Fruit fly (Drosophila melanogaster) whole organism, embryonic: ENCODE results near the gene mRpS9.
A peak's percentile ranks its signal among the peaks of the same experiment; 100 is the strongest.

Experiments
- Asciz ChIP-seq: fragments of 200-800 bp; sonication (Bioruptor generic); optimal IDR thresholded peaks from 2 replicates; lab custom pipeline; 2017; ENCODE audit warnings: missing biosample characterization, mild to moderate bottlenecking, missing genetic modification characterization, missing genetic modification reagents
- Bgb ChIP-seq: fragments of 200-800 bp; sonication (Bioruptor generic); IDR thresholded peaks from 2 replicates; pipeline ENCODE4 v1.3.6; 2022; ENCODE audit warnings: missing biosample characterization, missing genetic modification characterization; ENCODE audit not compliant: partially characterized antibody
- CG12299 ChIP-seq: fragments of 200-800 bp; sonication (Bioruptor generic); optimal IDR thresholded peaks from 2 replicates; lab custom pipeline; 2018; ENCODE audit warnings: missing biosample characterization, mild to moderate bottlenecking, missing genetic modification characterization
- CG12391 ChIP-seq: fragments of 200-800 bp; sonication (Bioruptor generic); optimal IDR thresholded peaks from 3 replicates; lab custom pipeline; 2018; ENCODE audit warnings: missing biosample characterization, mild to moderate bottlenecking, missing genetic modification characterization, moderate library complexity
- CG12744 ChIP-seq: fragments of 200-800 bp; sonication (Bioruptor generic); optimal IDR thresholded peaks from 2 replicates; lab custom pipeline; 2016; ENCODE audit warnings: missing biosample characterization, missing genetic modification characterization
- CG13624 ChIP-seq: fragments of 200-800 bp; sonication (Bioruptor generic); optimal IDR thresholded peaks from 2 replicates; lab custom pipeline; 2016; ENCODE audit warnings: missing biosample characterization, missing genetic modification characterization
- CG17359 ChIP-seq: fragments of 200-800 bp; sonication (Bioruptor generic); optimal IDR thresholded peaks from 3 replicates; lab custom pipeline; 2018; ENCODE audit warnings: missing biosample characterization, mild to moderate bottlenecking, missing genetic modification characterization, moderate library complexity
- CG1792 ChIP-seq: fragments of 200-800 bp; sonication (Bioruptor generic); optimal IDR thresholded peaks from 2 replicates; lab custom pipeline; 2016; ENCODE audit warnings: missing biosample characterization, missing genetic modification characterization
- CG18262 ChIP-seq: fragments of 200-800 bp; optimal IDR thresholded peaks from 3 replicates; lab custom pipeline; 2019; ENCODE audit warnings: missing biosample characterization, mild to moderate bottlenecking, missing genetic modification characterization, moderate library complexity
- CG18599 ChIP-seq: fragments of 200-800 bp; sonication (Bioruptor generic); optimal IDR thresholded peaks from 3 replicates; lab custom pipeline; 2017; ENCODE audit warnings: missing biosample characterization, missing genetic modification characterization, mild to moderate bottlenecking, moderate library complexity, missing genetic modification reagents
- CG30403 ChIP-seq: fragments of 200-800 bp; sonication (Bioruptor generic); optimal IDR thresholded peaks from 3 replicates; lab custom pipeline; 2016; ENCODE audit warnings: missing biosample characterization, missing genetic modification characterization
- CG31441 ChIP-seq: fragments of 200-800 bp; sonication (Bioruptor generic); IDR thresholded peaks from 2 replicates; pipeline ENCODE4 v1.3.6; 2022; ENCODE audit warnings: missing biosample characterization, missing genetic modification characterization
- CG3163 ChIP-seq: fragments of 200-800 bp; sonication (Bioruptor generic); optimal IDR thresholded peaks from 3 replicates; lab custom pipeline; 2016; ENCODE audit warnings: missing biosample characterization, missing genetic modification characterization
- CG4404 ChIP-seq: fragments of 200-800 bp; sonication (Bioruptor generic); IDR thresholded peaks from 2 replicates; pipeline ENCODE4 v1.3.6; 2022; ENCODE audit warnings: missing biosample characterization, missing genetic modification characterization
- CG6854 ChIP-seq: fragments of 200-800 bp; sonication (Bioruptor generic); optimal IDR thresholded peaks from 3 replicates; lab custom pipeline; 2017; ENCODE audit warnings: missing biosample characterization, mild to moderate bottlenecking, missing genetic modification characterization
- CG7357 ChIP-seq: fragments of 200-800 bp; sonication (Bioruptor generic); IDR thresholded peaks from 3 replicates; pipeline ENCODE4 v1.3.6; 2022; ENCODE audit warnings: missing biosample characterization, missing genetic modification characterization
- CG9215 ChIP-seq: fragments of 200-800 bp; sonication (Bioruptor generic); IDR thresholded peaks from 2 replicates; pipeline ENCODE4 v1.3.6; 2022; ENCODE audit warnings: missing biosample characterization, missing genetic modification characterization
- CkIIα-i1 ChIP-seq: fragments of 200-800 bp; sonication (Bioruptor generic); IDR thresholded peaks from 2 replicates; pipeline ENCODE4 v1.3.6; 2022; ENCODE audit warnings: missing biosample characterization, missing genetic modification characterization
- ERR ChIP-seq: fragments of 200-800 bp; sonication (Bioruptor generic); optimal IDR thresholded peaks from 2 replicates; lab custom pipeline; 2016; ENCODE audit warnings: missing biosample characterization, missing genetic modification characterization
- Ets65A ChIP-seq: fragments of 200-800 bp; sonication (Bioruptor generic); peaks from one replicate; lab custom pipeline; 2016; ENCODE audit warnings: missing biosample characterization, missing genetic modification characterization
- HHEX ChIP-seq: fragments of 200-800 bp; sonication (Bioruptor generic); optimal IDR thresholded peaks from 3 replicates; lab custom pipeline; 2017; ENCODE audit warnings: missing biosample characterization, mild to moderate bottlenecking, missing genetic modification characterization, missing genetic modification reagents
- Lhr ChIP-seq: fragments of 200-800 bp; sonication (Bioruptor generic); optimal IDR thresholded peaks from 3 replicates; lab custom pipeline; 2017; ENCODE audit warnings: mild to moderate bottlenecking, missing biosample characterization, missing genetic modification reagents, missing genetic modification characterization
- Mrtf ChIP-seq: fragments of 200-800 bp; sonication (Bioruptor generic); IDR thresholded peaks from 3 replicates; pipeline ENCODE4 v1.3.6; 2022; ENCODE audit warnings: missing biosample characterization, missing genetic modification characterization
- Rfx ChIP-seq: fragments of 200-800 bp; sonication (Bioruptor generic); IDR thresholded peaks from 2 replicates; pipeline ENCODE4 v1.3.6; 2022; ENCODE audit warnings: missing biosample characterization, missing genetic modification characterization
- Stat92E ChIP-seq, 3 experiments: fragments of >200 bp in 2 of 3; fragments of 200-800 bp in 1 of 3; sonication (Bioruptor generic) in 1 of 3; optimal IDR thresholded peaks; 2 replicates each; lab custom pipeline; 2017 to 2019; ENCODE audit warnings: missing biosample characterization in 3 of 3, missing genetic modification characterization in 3 of 3, mild to moderate bottlenecking in 1 of 3, moderate library complexity in 1 of 3
- Taf1 ChIP-seq: fragments of 200-800 bp; sonication (Bioruptor generic); IDR thresholded peaks from 2 replicates; pipeline ENCODE4 v1.3.6; 2022; ENCODE audit warnings: missing biosample characterization, missing genetic modification characterization
- al ChIP-seq: fragments of 200-800 bp; sonication (Bioruptor generic); IDR thresholded peaks from 2 replicates; pipeline ENCODE4 v1.3.6; 2022; ENCODE audit warnings: missing biosample characterization, missing genetic modification characterization
- bsh ChIP-seq, 2 experiments: fragments of 200-800 bp; sonication (Bioruptor generic); optimal IDR thresholded peaks; 2 replicates each; lab custom pipeline; 2017 to 2018; ENCODE audit warnings: mild to moderate bottlenecking in 2 of 2, missing biosample characterization in 2 of 2, missing genetic modification characterization in 2 of 2, moderate library complexity in 1 of 2
- cas ChIP-seq: fragments of 200-800 bp; sonication (Bioruptor generic); IDR thresholded peaks from 2 replicates; pipeline ENCODE4 v1.3.6; 2022; ENCODE audit warnings: missing biosample characterization, missing genetic modification characterization
- cg ChIP-seq: fragments of 200-800 bp; sonication (Bioruptor generic); optimal IDR thresholded peaks from 3 replicates; lab custom pipeline; 2019; ENCODE audit warnings: missing biosample characterization, mild to moderate bottlenecking, missing genetic modification characterization, moderate library complexity
- chm ChIP-seq: fragments of 200-800 bp; sonication (Bioruptor generic); IDR thresholded peaks from 2 replicates; pipeline ENCODE4 v1.3.6; 2022; ENCODE audit warnings: missing biosample characterization, missing genetic modification characterization
- crol ChIP-seq: fragments of 200-800 bp; sonication (Bioruptor generic); IDR thresholded peaks from 2 replicates; pipeline ENCODE4 v1.3.6; 2022; ENCODE audit warnings: missing biosample characterization, missing genetic modification characterization
- dpn ChIP-seq, 2 experiments: fragments of 200-800 bp; sonication (Bioruptor generic); optimal IDR thresholded peaks; 3 replicates each; lab custom pipeline; 2016; ENCODE audit warnings: missing biosample characterization in 2 of 2, missing genetic modification characterization in 2 of 2
- esg ChIP-seq: fragments of 200-800 bp; sonication (Bioruptor generic); conservative IDR thresholded peaks from 2 replicates; pipeline ENCODE4 v1.3.6; 2022; ENCODE audit warnings: missing biosample characterization, missing genetic modification characterization
- fd96Cb ChIP-seq: fragments of 200-800 bp; sonication (Bioruptor generic); optimal IDR thresholded peaks from 2 replicates; lab custom pipeline; 2018; ENCODE audit warnings: missing biosample characterization, mild to moderate bottlenecking, missing genetic modification characterization, moderate library complexity
- fru ChIP-seq: fragments of >200 bp; optimal IDR thresholded peaks from 2 replicates; lab custom pipeline; 2017
- fu2 ChIP-seq: fragments of 200-800 bp; sonication (Bioruptor generic); optimal IDR thresholded peaks from 2 replicates; lab custom pipeline; 2016; ENCODE audit warnings: missing biosample characterization, missing genetic modification characterization
- gem ChIP-seq: fragments of 200-800 bp; sonication (Bioruptor generic); optimal IDR thresholded peaks from 2 replicates; lab custom pipeline; 2019; ENCODE audit warnings: missing biosample characterization, mild to moderate bottlenecking, missing genetic modification characterization, moderate library complexity
- mirr ChIP-seq: fragments of 200-800 bp; sonication (Bioruptor generic); optimal IDR thresholded peaks from 3 replicates; lab custom pipeline; 2018; ENCODE audit warnings: missing biosample characterization, mild to moderate bottlenecking, missing genetic modification characterization
- nau ChIP-seq: fragments of 200-800 bp; sonication (Bioruptor generic); optimal IDR thresholded peaks from 3 replicates; lab custom pipeline; 2017; ENCODE audit warnings: missing biosample characterization, mild to moderate bottlenecking, missing genetic modification characterization, missing genetic modification reagents
- oc ChIP-seq: fragments of 200-800 bp; sonication (Bioruptor generic); optimal IDR thresholded peaks from 2 replicates; lab custom pipeline; 2018; ENCODE audit warnings: missing biosample characterization, mild to moderate bottlenecking, missing genetic modification characterization, moderate library complexity
- psq ChIP-seq: fragments of 200-800 bp; sonication (Bioruptor generic); optimal IDR thresholded peaks from 2 replicates; lab custom pipeline; 2017; ENCODE audit warnings: missing biosample characterization, missing genetic modification characterization
- repo ChIP-seq: fragments of 200-800 bp; sonication (Bioruptor generic); optimal IDR thresholded peaks from 2 replicates; lab custom pipeline; 2016; ENCODE audit warnings: missing biosample characterization, missing genetic modification characterization
- rib ChIP-seq: fragments of 200-800 bp; sonication (Bioruptor generic); IDR thresholded peaks from 2 replicates; pipeline ENCODE4 v1.3.6; 2022; ENCODE audit warnings: missing biosample characterization, missing genetic modification characterization
- sim ChIP-seq: fragments of 200-800 bp; sonication (Bioruptor generic); IDR thresholded peaks from 2 replicates; pipeline ENCODE4 v1.3.6; 2022; ENCODE audit warnings: missing biosample characterization, missing genetic modification characterization
- tna ChIP-seq: fragments of 200-800 bp; sonication (Bioruptor generic); IDR thresholded peaks from 2 replicates; pipeline ENCODE4 v1.3.6; 2022; ENCODE audit warnings: missing biosample characterization, missing genetic modification characterization; ENCODE audit not compliant: partially characterized antibody
- twi ChIP-seq: fragments of 200-800 bp; optimal IDR thresholded peaks from 2 replicates; lab custom pipeline; 2019; ENCODE audit warnings: missing biosample characterization, mild to moderate bottlenecking, missing genetic modification characterization, moderate library complexity
- usp ChIP-seq: fragments of >200 bp; optimal IDR thresholded peaks from 2 replicates; lab custom pipeline; 2017; ENCODE audit warnings: missing biosample characterization, missing genetic modification characterization
- vfl ChIP-seq: fragments of 200-800 bp; sonication (Bioruptor generic); optimal IDR thresholded peaks from 2 replicates; lab custom pipeline; 2016; ENCODE audit warnings: missing biosample characterization, missing genetic modification characterization
- wek ChIP-seq: fragments of 200-800 bp; sonication (Bioruptor generic); optimal IDR thresholded peaks from 3 replicates; lab custom pipeline; 2018; ENCODE audit warnings: missing biosample characterization, mild to moderate bottlenecking, missing genetic modification characterization, moderate library complexity
- zf30C ChIP-seq: fragments of 200-800 bp; sonication (Bioruptor generic); optimal IDR thresholded peaks from 3 replicates; lab custom pipeline; 2018; ENCODE audit warnings: missing biosample characterization, mild to moderate bottlenecking, missing genetic modification characterization

The mRpS9 gene

DNA sequence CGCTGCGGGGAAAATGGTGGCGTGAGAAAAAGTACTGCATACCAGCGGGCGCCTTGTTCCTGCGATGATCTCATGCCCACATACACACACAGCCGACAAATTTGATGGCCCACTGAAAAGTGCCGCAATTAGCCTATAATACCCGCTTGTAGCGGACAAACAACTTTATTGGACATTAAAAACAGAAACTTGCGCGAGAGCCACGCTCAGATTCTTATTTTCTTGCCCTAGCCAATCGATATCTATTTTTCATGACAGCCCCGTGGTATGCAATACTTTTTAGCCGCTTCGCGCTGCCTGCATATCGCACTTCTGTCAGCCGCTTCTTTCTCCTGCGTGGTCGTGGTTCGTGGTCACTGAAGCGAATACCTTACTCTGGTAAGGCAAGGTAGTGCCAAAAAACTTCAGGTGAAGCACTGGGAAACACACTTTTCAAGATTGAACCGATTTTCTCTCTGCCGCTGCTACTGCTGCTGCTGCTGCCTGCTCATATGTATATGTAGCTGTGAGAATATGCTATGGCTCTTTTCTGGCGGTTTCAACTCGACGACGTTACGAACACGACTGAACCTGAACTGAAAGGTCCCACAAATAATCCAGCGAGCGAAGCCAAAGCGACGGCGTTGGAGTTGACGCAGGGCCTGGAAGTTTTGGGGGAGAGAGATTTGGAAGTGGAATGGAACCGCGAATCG, 16.2 kb downstream of the mRpS9 start, which contains the start of gene CG17816 (continued):
- TF ChIP-seq Rfx (GFP tag; lab: Robert Waterston, UW), result no peak
- no peak for TF ChIP-seq crol (GFP tag; lab: Robert Waterston, UW)
- TF ChIP-seq CG12299 (tag; lab: Kevin White, UChicago), result no peak
- TF ChIP-seq Stat92E (GFP tag; optimal IDR thresholded peaks at IDR 0.05; lab: Kevin White, UChicago), result no peak
- no peak for TF ChIP-seq CG30403 (GFP tag; lab: Kevin White, UChicago)
- TF ChIP-seq fd96Cb (tag; lab: Kevin White, UChicago), result no peak
- no peak for TF ChIP-seq cg (GFP tag; lab: Kevin White, UChicago)
- no peak for TF ChIP-seq CG1792 (GFP tag; lab: Kevin White, UChicago)
- no peak for TF ChIP-seq repo (GFP tag; lab: Kevin White, UChicago)
- TF ChIP-seq ERR, result no peak
- no peak for TF ChIP-seq zf30C (GFP tag; lab: Kevin White, UChicago)
- no peak for TF ChIP-seq gem (tag; lab: Kevin White, UChicago)
- TF ChIP-seq CG13624 (GFP tag; lab: Kevin White, UChicago), result no peak
- no peak for TF ChIP-seq Taf1 (GFP tag; lab: Robert Waterston, UW)
- no peak for TF ChIP-seq Bgb (GFP tag; lab: Robert Waterston, UW)
- TF ChIP-seq nau (GFP tag; lab: Kevin White, UChicago), result no peak
- TF ChIP-seq tna (GFP tag; lab: Robert Waterston, UW), result no peak
- no peak for TF ChIP-seq rib (GFP tag; lab: Robert Waterston, UW)
- TF ChIP-seq CG17359 (tag; lab: Kevin White, UChicago), result no peak
- no peak for TF ChIP-seq Mrtf
- no peak for TF ChIP-seq usp (GFP tag; lab: Kevin White, UChicago)
- TF ChIP-seq CG12744 (GFP tag; lab: Kevin White, UChicago), result no peak
- peak; percentile 30 for TF ChIP-seq oc (tag; lab: Kevin White, UChicago)
- TF ChIP-seq HHEX (GFP tag; lab: Kevin White, UChicago), result peak; percentile 43
- TF ChIP-seq psq (GFP tag; lab: Kevin White, UChicago), result no peak
- TF ChIP-seq CkIIα-i1, result no peak
- TF ChIP-seq CG18599, result no peak
- no peak for TF ChIP-seq al (GFP tag; lab: Robert Waterston, UW)
- no peak for TF ChIP-seq Asciz (GFP tag; lab: Kevin White, UChicago)
- no peak for TF ChIP-seq fru (lab: Kevin White, UChicago)
- TF ChIP-seq CG18262 (tag; lab: Kevin White, UChicago), result no peak
- TF ChIP-seq CG7357 (GFP tag; lab: Robert Waterston, UW), result no peak
- no peak for TF ChIP-seq wek
- TF ChIP-seq CG4404, result no peak
- no peak for TF ChIP-seq dpn (GFP tag; optimal IDR thresholded peaks at IDR 0.05; lab: Kevin White, UChicago)
- TF ChIP-seq mirr (GFP tag; lab: Kevin White, UChicago), result no peak
- no peak for TF ChIP-seq CG31441 (GFP tag; lab: Robert Waterston, UW)
- TF ChIP-seq cas, result no peak
- no peak for TF ChIP-seq fu2 (GFP tag; lab: Kevin White, UChicago)
- TF ChIP-seq CG6854 (GFP tag; lab: Kevin White, UChicago), result no peak
- no peak for TF ChIP-seq CG9215 (GFP tag; lab: Robert Waterston, UW)
- TF ChIP-seq Lhr (GFP tag; lab: Kevin White, UChicago), result no peak
- no peak for TF ChIP-seq esg (GFP tag; lab: Robert Waterston, UW)
- TF ChIP-seq chm (GFP tag; lab: Robert Waterston, UW), result no peak
- peak; percentile 71 for TF ChIP-seq Ets65A (GFP tag; lab: Kevin White, UChicago)
- TF ChIP-seq CG12391 (tag; lab: Kevin White, UChicago), result no peak
- no peak for TF ChIP-seq CG3163 (GFP tag; lab: Kevin White, UChicago)
- no peak for TF ChIP-seq sim
- peak in 1 of 2 experiments; percentile 20 for TF ChIP-seq bsh (GFP tag; optimal IDR thresholded peaks at IDR 0.05; lab: Kevin White, UChicago)
- TF ChIP-seq twi, result no peak
- TF ChIP-seq vfl (GFP tag; lab: Kevin White, UChicago), result no peak
